Fruit fly (Drosophila melanogaster) whole organism, embryonic: ENCODE results near the gene CG10841.

ENCODE experiments used
- Atf3 ChIP-seq: fragments of 200-800 bp; sonication (Bioruptor generic); optimal IDR thresholded peaks from 3 replicates; lab custom pipeline; 2016; ENCODE audit warnings: missing biosample characterization, missing genetic modification characterization
- B-H1 ChIP-seq: fragments of 200-800 bp; sonication (Bioruptor generic); IDR thresholded peaks from 3 replicates; pipeline ENCODE4 v1.3.6; 2022; ENCODE audit warnings: missing biosample characterization, missing genetic modification characterization
- B-H2 ChIP-seq: fragments of 200-800 bp; sonication (Bioruptor generic); optimal IDR thresholded peaks from 2 replicates; lab custom pipeline; 2018; ENCODE audit warnings: missing biosample characterization, mild to moderate bottlenecking, missing genetic modification characterization
- CG10543 ChIP-seq: fragments of 200-800 bp; sonication (Bioruptor generic); optimal IDR thresholded peaks from 3 replicates; lab custom pipeline; 2017; ENCODE audit warnings: missing biosample characterization, mild to moderate bottlenecking, missing genetic modification characterization, moderate library complexity
- CG11695 ChIP-seq: fragments of 200-800 bp; sonication (Bioruptor generic); IDR thresholded peaks from 3 replicates; pipeline ENCODE4 v1.3.6; 2022; ENCODE audit warnings: missing biosample characterization, missing genetic modification characterization
- CG12391 ChIP-seq: fragments of 200-800 bp; sonication (Bioruptor generic); optimal IDR thresholded peaks from 3 replicates; lab custom pipeline; 2018; ENCODE audit warnings: missing biosample characterization, mild to moderate bottlenecking, missing genetic modification characterization, moderate library complexity
- CG13624 ChIP-seq: fragments of 200-800 bp; sonication (Bioruptor generic); optimal IDR thresholded peaks from 2 replicates; lab custom pipeline; 2016; ENCODE audit warnings: missing biosample characterization, missing genetic modification characterization
- CG14014 ChIP-seq: fragments of 200-800 bp; sonication (Bioruptor generic); IDR thresholded peaks from 2 replicates; pipeline ENCODE4 v1.3.6; 2022; ENCODE audit warnings: missing biosample characterization, missing genetic modification characterization
- CG15514 ChIP-seq: fragments of 200-800 bp; sonication (Bioruptor generic); optimal IDR thresholded peaks from 3 replicates; lab custom pipeline; 2017; ENCODE audit warnings: missing biosample characterization, missing genetic modification characterization, mild to moderate bottlenecking, moderate library complexity, missing genetic modification reagents
- CG15696 ChIP-seq: fragments of 200-800 bp; sonication (Bioruptor generic); optimal IDR thresholded peaks from 2 replicates; lab custom pipeline; 2019; ENCODE audit warnings: missing biosample characterization, mild to moderate bottlenecking, missing genetic modification characterization, moderate library complexity
- CG18764 ChIP-seq: fragments of 200-800 bp; sonication (Bioruptor generic); optimal IDR thresholded peaks from 3 replicates; lab custom pipeline; 2016; ENCODE audit warnings: missing biosample characterization, missing genetic modification characterization
- CG30403 ChIP-seq: fragments of 200-800 bp; sonication (Bioruptor generic); optimal IDR thresholded peaks from 3 replicates; lab custom pipeline; 2016; ENCODE audit warnings: missing biosample characterization, missing genetic modification characterization
- CG30431 ChIP-seq: fragments of 200-800 bp; sonication (Bioruptor generic); optimal IDR thresholded peaks from 2 replicates; lab custom pipeline; 2017; ENCODE audit warnings: missing biosample characterization, missing genetic modification characterization
- CG34224 ChIP-seq: fragments of 200-800 bp; sonication (Bioruptor generic); IDR thresholded peaks from 3 replicates; pipeline ENCODE4 v1.3.6; 2022; ENCODE audit warnings: missing biosample characterization, missing genetic modification characterization; ENCODE audit not compliant: partially characterized antibody
- CG43689 ChIP-seq: fragments of 200-800 bp; sonication (Bioruptor generic); IDR thresholded peaks from 2 replicates; pipeline ENCODE4 v1.3.6; 2022; ENCODE audit warnings: missing biosample characterization, missing genetic modification characterization
- CG4424 ChIP-seq: fragments of 200-800 bp; sonication (Bioruptor generic); optimal IDR thresholded peaks from 3 replicates; lab custom pipeline; 2016; ENCODE audit warnings: missing biosample characterization, missing genetic modification characterization
- CG5180 ChIP-seq: fragments of 200-800 bp; sonication (Bioruptor generic); optimal IDR thresholded peaks from 3 replicates; lab custom pipeline; 2017; ENCODE audit warnings: missing biosample characterization, missing genetic modification characterization, mild to moderate bottlenecking, moderate library complexity, missing genetic modification reagents
- CG7987 ChIP-seq: fragments of 200-800 bp; sonication (Bioruptor generic); optimal IDR thresholded peaks from 2 replicates; lab custom pipeline; 2018; ENCODE audit warnings: missing biosample characterization, mild to moderate bottlenecking, missing genetic modification characterization, moderate library complexity
- CG8281 ChIP-seq: fragments of 200-800 bp; sonication (Bioruptor generic); optimal IDR thresholded peaks from 2 replicates; lab custom pipeline; 2018; ENCODE audit warnings: missing biosample characterization, mild to moderate bottlenecking, missing genetic modification characterization, moderate library complexity
- CG8388 ChIP-seq: fragments of 200-800 bp; sonication (Bioruptor generic); optimal IDR thresholded peaks from 2 replicates; lab custom pipeline; 2019; ENCODE audit warnings: missing biosample characterization, mild to moderate bottlenecking, missing genetic modification characterization, moderate library complexity
- CG8765 ChIP-seq: fragments of 200-800 bp; sonication (Bioruptor generic); IDR thresholded peaks from 2 replicates; pipeline ENCODE4 v1.3.6; 2022; ENCODE audit warnings: missing biosample characterization, missing genetic modification characterization
- Doc3 ChIP-seq: fragments of 200-800 bp; sonication (Bioruptor generic); IDR thresholded peaks from 3 replicates; pipeline ENCODE4 v1.3.6; 2022; ENCODE audit warnings: missing biosample characterization, missing genetic modification characterization; ENCODE audit not compliant: partially characterized antibody
- Elba2 ChIP-seq: fragments of 200-800 bp; sonication (Bioruptor generic); optimal IDR thresholded peaks from 3 replicates; lab custom pipeline; 2016; ENCODE audit warnings: missing biosample characterization, missing genetic modification characterization
- Gug ChIP-seq: fragments of 200-800 bp; sonication (Bioruptor generic); IDR thresholded peaks from 4 replicates; pipeline ENCODE4 v1.3.6; 2022; ENCODE audit warnings: missing biosample characterization, missing genetic modification characterization
- Lpt ChIP-seq: fragments of >200 bp; optimal IDR thresholded peaks from 2 replicates; lab custom pipeline; 2018; ENCODE audit warnings: missing biosample characterization, missing genetic modification characterization
- Max ChIP-seq: fragments of 200-800 bp; sonication (Bioruptor generic); optimal IDR thresholded peaks from 2 replicates; lab custom pipeline; 2016; ENCODE audit warnings: missing biosample characterization, mild to moderate bottlenecking, missing genetic modification characterization
- NC2β ChIP-seq: fragments of 200-800 bp; sonication (Bioruptor generic); optimal IDR thresholded peaks from 2 replicates; lab custom pipeline; 2016; ENCODE audit warnings: missing biosample characterization, missing genetic modification characterization
- Oaz ChIP-seq: fragments of 200-800 bp; sonication (Bioruptor generic); IDR thresholded peaks from 2 replicates; pipeline ENCODE4 v1.3.6; 2022; ENCODE audit warnings: missing biosample characterization, missing genetic modification characterization
- Opbp ChIP-seq: fragments of 200-800 bp; sonication (Bioruptor generic); IDR thresholded peaks from 3 replicates; pipeline ENCODE4 v1.3.6; 2022; ENCODE audit warnings: missing biosample characterization, missing genetic modification characterization; ENCODE audit not compliant: partially characterized antibody
- Ptx1 ChIP-seq: fragments of 200-800 bp; sonication (Bioruptor generic); IDR thresholded peaks from 2 replicates; pipeline ENCODE4 v1.3.6; 2022; ENCODE audit warnings: missing biosample characterization, missing genetic modification characterization
- Taf1 ChIP-seq: fragments of 200-800 bp; sonication (Bioruptor generic); IDR thresholded peaks from 2 replicates; pipeline ENCODE4 v1.3.6; 2022; ENCODE audit warnings: missing biosample characterization, missing genetic modification characterization
- Tbp ChIP-seq: fragments of >200 bp; optimal IDR thresholded peaks from 2 replicates; lab custom pipeline; 2018; ENCODE audit warnings: missing biosample characterization, missing genetic modification characterization
- YL-1 ChIP-seq: fragments of 200-800 bp; sonication (Bioruptor generic); optimal IDR thresholded peaks from 3 replicates; lab custom pipeline; 2017; ENCODE audit warnings: missing biosample characterization, mild to moderate bottlenecking, missing genetic modification characterization
- ac ChIP-seq: fragments of 200-800 bp; sonication (Bioruptor generic); optimal IDR thresholded peaks from 3 replicates; lab custom pipeline; 2017; ENCODE audit warnings: missing biosample characterization, mild to moderate bottlenecking, missing genetic modification characterization
- bab2 ChIP-seq: fragments of 200-800 bp; sonication (Bioruptor generic); optimal IDR thresholded peaks from 2 replicates; lab custom pipeline; 2016; ENCODE audit warnings: missing biosample characterization, missing genetic modification characterization
- cato ChIP-seq: fragments of 200-800 bp; sonication (Bioruptor generic); optimal IDR thresholded peaks from 2 replicates; lab custom pipeline; 2016; ENCODE audit warnings: missing biosample characterization, missing genetic modification characterization, borderline replicate concordance
- caup ChIP-seq: fragments of 200-800 bp; sonication (Bioruptor generic); optimal IDR thresholded peaks from 3 replicates; lab custom pipeline; 2017; ENCODE audit warnings: missing biosample characterization, mild to moderate bottlenecking, missing genetic modification characterization, moderate library complexity; ENCODE audit not compliant: severe bottlenecking
- chinmo ChIP-seq: fragments of 200-800 bp; sonication (Bioruptor generic); IDR thresholded peaks from 4 replicates; pipeline ENCODE4 v1.3.6; 2022; ENCODE audit warnings: missing biosample characterization, missing genetic modification characterization; ENCODE audit not compliant: partially characterized antibody
- ind ChIP-seq: fragments of 200-800 bp; sonication (Bioruptor generic); optimal IDR thresholded peaks from 3 replicates; lab custom pipeline; 2016; ENCODE audit warnings: missing biosample characterization, missing genetic modification characterization
- knrl ChIP-seq: fragments of 200-800 bp; sonication (Bioruptor generic); IDR thresholded peaks from 3 replicates; pipeline ENCODE4 v1.3.6; 2022; ENCODE audit warnings: missing biosample characterization, missing genetic modification characterization; ENCODE audit not compliant: partially characterized antibody
- lab ChIP-seq: fragments of 200-800 bp; sonication (Bioruptor generic); optimal IDR thresholded peaks from 3 replicates; lab custom pipeline; 2017; ENCODE audit warnings: missing biosample characterization, missing genetic modification characterization, mild to moderate bottlenecking, moderate library complexity, missing genetic modification reagents
- lilli ChIP-seq: fragments of 200-800 bp; sonication (Bioruptor generic); optimal IDR thresholded peaks from 3 replicates; lab custom pipeline; 2016; ENCODE audit warnings: missing biosample characterization, missing genetic modification characterization
- org-1 ChIP-seq: fragments of 200-800 bp; sonication (Bioruptor generic); optimal IDR thresholded peaks from 2 replicates; lab custom pipeline; 2017; ENCODE audit warnings: missing biosample characterization, missing genetic modification characterization
- p53 ChIP-seq: fragments of 200-800 bp; sonication (Bioruptor generic); optimal IDR thresholded peaks from 2 replicates; lab custom pipeline; 2016; ENCODE audit warnings: missing biosample characterization, missing genetic modification characterization
- schlank ChIP-seq: fragments of 200-800 bp; sonication (Bioruptor generic); optimal IDR thresholded peaks from 2 replicates; lab custom pipeline; 2018; ENCODE audit warnings: missing biosample characterization, mild to moderate bottlenecking, missing genetic modification characterization
- slbo ChIP-seq: fragments of 200-800 bp; sonication (Bioruptor generic); IDR thresholded peaks from 2 replicates; pipeline ENCODE4 v1.3.6; 2022; ENCODE audit warnings: missing biosample characterization, missing genetic modification characterization
- tap ChIP-seq: fragments of 200-800 bp; optimal IDR thresholded peaks from 3 replicates; lab custom pipeline; 2019; ENCODE audit warnings: missing biosample characterization, mild to moderate bottlenecking, missing genetic modification characterization, moderate library complexity
- zfh2 ChIP-seq: fragments of 200-800 bp; sonication (Bioruptor generic); optimal IDR thresholded peaks from 2 replicates; lab custom pipeline; 2016; ENCODE audit warnings: missing biosample characterization, missing genetic modification characterization

Gene CG10841

DNA sequence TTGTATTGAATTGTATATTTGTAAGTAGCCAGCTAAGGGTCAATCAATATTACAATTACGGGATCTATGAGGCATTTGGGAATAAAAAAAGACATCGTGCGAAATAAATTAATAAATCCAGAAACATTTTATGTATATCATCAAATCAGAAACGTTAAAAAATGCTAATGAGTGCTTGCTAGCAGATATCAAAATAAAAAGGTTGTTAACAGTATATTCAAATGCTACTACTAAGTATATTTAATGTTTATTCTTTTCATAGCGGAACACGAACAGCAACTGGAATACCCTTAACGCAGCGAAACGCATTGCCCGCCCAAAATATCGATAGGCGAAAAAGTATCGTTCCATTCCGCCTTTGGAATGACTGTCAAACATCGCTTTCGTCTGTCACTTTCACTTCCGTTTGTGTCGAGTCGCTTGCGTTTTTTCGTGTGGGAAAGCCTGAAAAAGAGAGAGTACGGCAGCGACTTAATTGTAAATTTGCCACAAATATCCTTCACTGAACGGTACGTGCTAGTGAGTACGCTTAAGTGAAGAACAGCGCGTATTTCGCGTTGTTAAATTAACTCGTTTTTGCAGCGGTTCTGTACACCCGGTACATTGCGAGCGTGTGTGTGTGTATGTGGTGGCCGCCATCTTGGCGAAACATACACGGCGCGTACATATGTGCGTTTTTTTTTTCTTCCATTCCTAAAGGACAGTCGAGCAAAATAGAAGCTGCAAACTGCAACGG, 29.4 kb downstream of the CG10841 start, which contains the start of gene B52 (continued):
- no peak for TF ChIP-seq CG34224 (GFP tag; lab: Robert Waterston, UW)
- TF ChIP-seq CG18764 (GFP tag; lab: Kevin White, UChicago) = peak; percentile 55
- peak; percentile 61 for TF ChIP-seq B-H2 (GFP tag; lab: Kevin White, UChicago)
- TF ChIP-seq Elba2 = no peak
- peak; percentile 5 for TF ChIP-seq p53 (GFP tag; lab: Kevin White, UChicago)
- TF ChIP-seq caup = peak; percentile 88
- TF ChIP-seq CG14014 (GFP tag; lab: Robert Waterston, UW) = no peak; the same call in none of the 2 replicates
- TF ChIP-seq zfh2 (GFP tag; lab: Kevin White, UChicago) = peak; percentile 53
- TF ChIP-seq slbo (GFP tag; lab: Robert Waterston, UW) = peak; percentile 68
- TF ChIP-seq Max (GFP tag; lab: Kevin White, UChicago) = peak; percentile 40
- no peak for TF ChIP-seq lilli (GFP tag; lab: Kevin White, UChicago)
- 0 out of 2 replicates have a peak, but pooled peaks have one; percentile 9 for TF ChIP-seq Oaz (GFP tag; lab: Robert Waterston, UW)
- TF ChIP-seq YL-1 (GFP tag; lab: Kevin White, UChicago) = peak; percentile 96
- TF ChIP-seq chinmo (GFP tag; lab: Robert Waterston, UW) = 0 out of 4 replicates have a peak, but pooled peaks have one; percentile 25
- TF ChIP-seq CG8765 (GFP tag; lab: Robert Waterston, UW) = 0 out of 2 replicates have a peak, but pooled peaks have one; percentile 41
- TF ChIP-seq CG8388 (GFP tag; lab: Kevin White, UChicago) = peak; percentile 40
- no peak for TF ChIP-seq CG5180 (GFP tag; lab: Kevin White, UChicago)
- TF ChIP-seq Gug (GFP tag; lab: Robert Waterston, UW) = peak; percentile 47; the same call in 2 of the 4 replicates
- no peak for TF ChIP-seq CG30403 (GFP tag; lab: Kevin White, UChicago)
- TF ChIP-seq knrl (GFP tag; lab: Robert Waterston, UW) = peak; percentile 59
- peak; percentile 11 for TF ChIP-seq CG8281 (tag; lab: Kevin White, UChicago)
- no peak for TF ChIP-seq CG30431 (GFP tag; lab: Kevin White, UChicago)
- peak; percentile 68 for TF ChIP-seq CG10543 (GFP tag; lab: Kevin White, UChicago)
- no peak for TF ChIP-seq CG43689 (GFP tag; lab: Robert Waterston, UW)
- TF ChIP-seq lab = peak; percentile 87
- peak; percentile 70 for TF ChIP-seq CG15514 (GFP tag; lab: Kevin White, UChicago)
- TF ChIP-seq cato (GFP tag; lab: Kevin White, UChicago) = no peak
- TF ChIP-seq Opbp = peak; percentile 54
- TF ChIP-seq Doc3 (GFP tag; lab: Robert Waterston, UW) = no peak
- TF ChIP-seq CG15696 = peak; percentile 10
- no peak for TF ChIP-seq bab2 (GFP tag; lab: Kevin White, UChicago)
- peak; percentile 60; the same call in 2 of the 3 replicates for TF ChIP-seq CG11695 (GFP tag; lab: Robert Waterston, UW)
- TF ChIP-seq org-1 = peak; percentile 44
- no peak for TF ChIP-seq Atf3
- no peak for TF ChIP-seq tap (tag; lab: Kevin White, UChicago)
- TF ChIP-seq ac (GFP tag; lab: Kevin White, UChicago) = peak; percentile 28
- TF ChIP-seq Lpt (GFP tag; lab: Kevin White, UChicago) = no peak
- TF ChIP-seq B-H1 (GFP tag; lab: Robert Waterston, UW) = peak; percentile 28; the same call in 2 of the 3 replicates
- peak; percentile 57 for TF ChIP-seq CG12391
- peak; percentile 75 for TF ChIP-seq schlank (tag; lab: Kevin White, UChicago)
- TF ChIP-seq CG4424 (GFP tag; lab: Kevin White, UChicago) = peak; percentile 50
- peak; percentile 85 for TF ChIP-seq NC2β (GFP tag; lab: Kevin White, UChicago)
- TF ChIP-seq Taf1 (GFP tag; lab: Robert Waterston, UW) = no peak; the same call in 1 of the 2 replicates
- TF ChIP-seq CG13624 (GFP tag; lab: Kevin White, UChicago) = peak; percentile 64
- TF ChIP-seq CG7987 (GFP tag; lab: Kevin White, UChicago) = peak; percentile 93
- TF ChIP-seq Ptx1 (GFP tag; lab: Robert Waterston, UW) = peak; percentile 59
- no peak for TF ChIP-seq Tbp (GFP tag; lab: Kevin White, UChicago)
- TF ChIP-seq ind (GFP tag; lab: Kevin White, UChicago) = peak; percentile 11
